Worm (Caenorhabditis elegans) whole organism, L1 larva: Measurements from ENCODE around the gene klc-1.

ENCODE experiments used
- lin-35 ChIP-seq, 2 experiments: fragments of 150-350 bp; optimal IDR thresholded peaks; 2 replicates each; lab custom pipeline; 2014; ENCODE audit warnings: missing biosample characterization in 2 of 2, missing genetic modification characterization in 2 of 2, missing genetic modification reagents in 2 of 2
- lsy-2 ChIP-seq, 2 experiments: fragments of 150-350 bp; optimal IDR thresholded peaks; 2 replicates each; lab custom pipeline; 2014; ENCODE audit warnings: missing biosample characterization in 2 of 2, missing genetic modification characterization in 2 of 2
- ztf-4 ChIP-seq: fragments of 150-350 bp; optimal IDR thresholded peaks from 2 replicates; lab custom pipeline; 2014; ENCODE audit warnings: missing biosample characterization, missing genetic modification characterization

ce11 chrIV:11126004-11126027, 42.3 kb downstream of the klc-1 start, which contains the start of gene swsn-4:
- no peak for TF ChIP-seq lsy-2 (tag; optimal IDR thresholded peaks at IDR 0.05; lab: Kevin White, UChicago)
- TF ChIP-seq ztf-4 (tag; lab: Kevin White, UChicago), result no peak
- no peak for TF ChIP-seq lin-35 (GFP tag; optimal IDR thresholded peaks at IDR 0.05; lab: Kevin White, UChicago)
